Fruit fly (Drosophila melanogaster) whole organism, embryonic: ENCODE data around the gene CG34429.

Experiments used
- B-H1 ChIP-seq: fragments of 200-800 bp; sonication (Bioruptor generic); IDR thresholded peaks from 3 replicates; pipeline ENCODE4 v1.3.6; 2022; ENCODE audit warnings: missing biosample characterization, missing genetic modification characterization
- CG10565 ChIP-seq: fragments of 200-800 bp; sonication (Bioruptor generic); optimal IDR thresholded peaks from 3 replicates; lab custom pipeline; 2016; ENCODE audit warnings: missing biosample characterization, mild to moderate bottlenecking, missing genetic modification characterization
- CG11093 ChIP-seq: fragments of 200-800 bp; sonication (Bioruptor generic); IDR thresholded peaks from 3 replicates; pipeline ENCODE4 v1.3.6; 2022; ENCODE audit warnings: missing biosample characterization, missing genetic modification characterization
- CG12659 ChIP-seq: fragments of 200-800 bp; sonication (Bioruptor generic); optimal IDR thresholded peaks from 3 replicates; lab custom pipeline; 2017; ENCODE audit warnings: mild to moderate bottlenecking, missing biosample characterization, missing genetic modification reagents, missing genetic modification characterization
- CG13775 ChIP-seq: fragments of 200-800 bp; sonication (Bioruptor generic); optimal IDR thresholded peaks from 3 replicates; lab custom pipeline; 2017; ENCODE audit warnings: missing biosample characterization, mild to moderate bottlenecking, missing genetic modification characterization
- CG14441 ChIP-seq: fragments of 200-800 bp; sonication (Bioruptor generic); IDR thresholded peaks from 2 replicates; pipeline ENCODE4 v1.3.6; 2022; ENCODE audit warnings: missing biosample characterization, missing genetic modification characterization
- CG14860 ChIP-seq: fragments of 200-800 bp; sonication (Bioruptor generic); IDR thresholded peaks from 3 replicates; pipeline ENCODE4 v1.3.6; 2022; ENCODE audit warnings: missing biosample characterization, missing genetic modification characterization; ENCODE audit not compliant: partially characterized antibody
- CG15011 ChIP-seq: fragments of 200-800 bp; sonication (Bioruptor generic); optimal IDR thresholded peaks from 3 replicates; lab custom pipeline; 2018; ENCODE audit warnings: missing biosample characterization, mild to moderate bottlenecking, missing genetic modification characterization
- CG15696 ChIP-seq: fragments of 200-800 bp; sonication (Bioruptor generic); optimal IDR thresholded peaks from 2 replicates; lab custom pipeline; 2019; ENCODE audit warnings: missing biosample characterization, mild to moderate bottlenecking, missing genetic modification characterization, moderate library complexity
- CG17385 ChIP-seq: fragments of 200-800 bp; sonication (Bioruptor generic); optimal IDR thresholded peaks from 3 replicates; lab custom pipeline; 2018; ENCODE audit warnings: missing biosample characterization, mild to moderate bottlenecking, missing genetic modification characterization
- CG18262 ChIP-seq: fragments of 200-800 bp; optimal IDR thresholded peaks from 3 replicates; lab custom pipeline; 2019; ENCODE audit warnings: missing biosample characterization, mild to moderate bottlenecking, missing genetic modification characterization, moderate library complexity
- CG30431 ChIP-seq: fragments of 200-800 bp; sonication (Bioruptor generic); optimal IDR thresholded peaks from 2 replicates; lab custom pipeline; 2017; ENCODE audit warnings: missing biosample characterization, missing genetic modification characterization
- CG4424 ChIP-seq: fragments of 200-800 bp; sonication (Bioruptor generic); optimal IDR thresholded peaks from 3 replicates; lab custom pipeline; 2016; ENCODE audit warnings: missing biosample characterization, missing genetic modification characterization
- CG4730 ChIP-seq: fragments of 200-800 bp; sonication (Bioruptor generic); IDR thresholded peaks from 2 replicates; pipeline ENCODE4 v1.3.6; 2022; ENCODE audit warnings: missing biosample characterization, missing genetic modification characterization
- CG6765 ChIP-seq: fragments of 200-800 bp; sonication (Bioruptor generic); optimal IDR thresholded peaks from 3 replicates; lab custom pipeline; 2017; ENCODE audit warnings: missing biosample characterization, mild to moderate bottlenecking, missing genetic modification characterization
- CG6813 ChIP-seq: fragments of 200-800 bp; sonication (Bioruptor generic); optimal IDR thresholded peaks from 2 replicates; lab custom pipeline; 2017; ENCODE audit warnings: missing biosample characterization, missing genetic modification characterization, mild to moderate bottlenecking, moderate library complexity, missing genetic modification reagents
- CG7987 ChIP-seq: fragments of 200-800 bp; sonication (Bioruptor generic); optimal IDR thresholded peaks from 2 replicates; lab custom pipeline; 2018; ENCODE audit warnings: missing biosample characterization, mild to moderate bottlenecking, missing genetic modification characterization, moderate library complexity
- CG8478 ChIP-seq: fragments of >200 bp; optimal IDR thresholded peaks from 2 replicates; lab custom pipeline; 2018
- Dfd ChIP-seq, 2 experiments: fragments of >200 bp; optimal IDR thresholded peaks; 2 replicates each; lab custom pipeline; 2017; ENCODE audit warnings: missing biosample characterization in 2 of 2, missing genetic modification characterization in 2 of 2
- GATAe ChIP-seq: fragments of 200-800 bp; sonication (Bioruptor generic); conservative IDR thresholded peaks from 2 replicates; pipeline ENCODE4 v1.3.6; 2022; ENCODE audit warnings: missing biosample characterization, missing genetic modification characterization
- H15 ChIP-seq: fragments of 200-800 bp; sonication (Bioruptor generic); IDR thresholded peaks from 3 replicates; pipeline ENCODE4 v1.3.6; 2022; ENCODE audit warnings: missing biosample characterization, missing genetic modification characterization
- HmgD ChIP-seq: fragments of 200-800 bp; sonication (Bioruptor generic); optimal IDR thresholded peaks from 3 replicates; lab custom pipeline; 2016; ENCODE audit warnings: missing biosample characterization, missing genetic modification characterization
- Hr3 ChIP-seq: fragments of 200-800 bp; sonication (Bioruptor generic); optimal IDR thresholded peaks from 3 replicates; lab custom pipeline; 2016; ENCODE audit warnings: missing biosample characterization, missing genetic modification characterization
- Hsf ChIP-seq: fragments of 200-800 bp; sonication (Bioruptor generic); optimal IDR thresholded peaks from 3 replicates; lab custom pipeline; 2016; ENCODE audit warnings: missing biosample characterization, missing genetic modification characterization
- Lhr ChIP-seq: fragments of 200-800 bp; sonication (Bioruptor generic); optimal IDR thresholded peaks from 3 replicates; lab custom pipeline; 2017; ENCODE audit warnings: mild to moderate bottlenecking, missing biosample characterization, missing genetic modification reagents, missing genetic modification characterization
- Lim3 ChIP-seq: fragments of 200-800 bp; sonication (Bioruptor generic); IDR thresholded peaks from 2 replicates; pipeline ENCODE4 v1.3.6; 2022; ENCODE audit warnings: missing biosample characterization, missing genetic modification characterization
- Oaz ChIP-seq: fragments of 200-800 bp; sonication (Bioruptor generic); IDR thresholded peaks from 2 replicates; pipeline ENCODE4 v1.3.6; 2022; ENCODE audit warnings: missing biosample characterization, missing genetic modification characterization
- Opbp ChIP-seq: fragments of 200-800 bp; sonication (Bioruptor generic); IDR thresholded peaks from 3 replicates; pipeline ENCODE4 v1.3.6; 2022; ENCODE audit warnings: missing biosample characterization, missing genetic modification characterization; ENCODE audit not compliant: partially characterized antibody
- Rfx ChIP-seq: fragments of 200-800 bp; sonication (Bioruptor generic); IDR thresholded peaks from 2 replicates; pipeline ENCODE4 v1.3.6; 2022; ENCODE audit warnings: missing biosample characterization, missing genetic modification characterization
- Sry-δ ChIP-seq: fragments of 200-800 bp; sonication (Bioruptor generic); optimal IDR thresholded peaks from 2 replicates; lab custom pipeline; 2016; ENCODE audit warnings: missing biosample characterization, missing genetic modification characterization
- ab ChIP-seq: fragments of 200-800 bp; sonication (Bioruptor generic); optimal IDR thresholded peaks from 2 replicates; lab custom pipeline; 2016; ENCODE audit warnings: missing biosample characterization, missing genetic modification characterization
- ap ChIP-seq: fragments of 200-800 bp; sonication (Bioruptor generic); IDR thresholded peaks from 2 replicates; pipeline ENCODE4 v1.3.6; 2022; ENCODE audit warnings: missing biosample characterization, missing genetic modification characterization
- btn ChIP-seq: fragments of 200-800 bp; sonication (Bioruptor generic); optimal IDR thresholded peaks from 2 replicates; lab custom pipeline; 2016; ENCODE audit warnings: missing biosample characterization, missing genetic modification characterization
- crc ChIP-seq: fragments of 200-800 bp; sonication (Bioruptor generic); optimal IDR thresholded peaks from 2 replicates; lab custom pipeline; 2016; ENCODE audit warnings: missing biosample characterization, missing genetic modification characterization
- eve ChIP-seq, 2 experiments: fragments of >200 bp; optimal IDR thresholded peaks; 2 replicates each; lab custom pipeline; 2017; ENCODE audit warnings: missing biosample characterization in 2 of 2, missing genetic modification characterization in 2 of 2
- exex ChIP-seq: fragments of 200-800 bp; sonication (Bioruptor generic); optimal IDR thresholded peaks from 4 replicates; lab custom pipeline; 2018; ENCODE audit warnings: missing biosample characterization, mild to moderate bottlenecking, missing genetic modification characterization, moderate library complexity
- fd96Cb ChIP-seq: fragments of 200-800 bp; sonication (Bioruptor generic); optimal IDR thresholded peaks from 2 replicates; lab custom pipeline; 2018; ENCODE audit warnings: missing biosample characterization, mild to moderate bottlenecking, missing genetic modification characterization, moderate library complexity
- fru ChIP-seq: fragments of >200 bp; optimal IDR thresholded peaks from 2 replicates; lab custom pipeline; 2017
- fu2 ChIP-seq: fragments of 200-800 bp; sonication (Bioruptor generic); optimal IDR thresholded peaks from 2 replicates; lab custom pipeline; 2016; ENCODE audit warnings: missing biosample characterization, missing genetic modification characterization
- ham ChIP-seq: fragments of 200-800 bp; sonication (Bioruptor generic); IDR thresholded peaks from 2 replicates; pipeline ENCODE4 v1.3.6; 2022; ENCODE audit warnings: missing biosample characterization, missing genetic modification characterization
- jigr1 ChIP-seq: fragments of 200-800 bp; sonication (Bioruptor generic); IDR thresholded peaks from 3 replicates; pipeline ENCODE4 v1.3.6; 2022; ENCODE audit warnings: missing biosample characterization, missing genetic modification characterization
- kni ChIP-seq: fragments of 200-800 bp; sonication (Bioruptor generic); optimal IDR thresholded peaks from 3 replicates; lab custom pipeline; 2017; ENCODE audit warnings: mild to moderate bottlenecking, missing biosample characterization, missing genetic modification reagents, missing genetic modification characterization
- nerfin-2 ChIP-seq: fragments of 200-800 bp; sonication (Bioruptor generic); IDR thresholded peaks from 2 replicates; pipeline ENCODE4 v1.3.6; 2022; ENCODE audit warnings: missing biosample characterization, missing genetic modification characterization; ENCODE audit not compliant: partially characterized antibody
- psq ChIP-seq: fragments of 200-800 bp; sonication (Bioruptor generic); optimal IDR thresholded peaks from 2 replicates; lab custom pipeline; 2017; ENCODE audit warnings: missing biosample characterization, missing genetic modification characterization
- pum ChIP-seq: fragments of 200-800 bp; sonication (Bioruptor generic); optimal IDR thresholded peaks from 2 replicates; lab custom pipeline; 2016; ENCODE audit warnings: missing biosample characterization, missing genetic modification characterization
- scrt ChIP-seq: fragments of 200-800 bp; sonication (Bioruptor generic); optimal IDR thresholded peaks from 2 replicates; lab custom pipeline; 2018; ENCODE audit warnings: missing biosample characterization, mild to moderate bottlenecking, missing genetic modification characterization, moderate library complexity
- sens ChIP-seq: fragments of 200-800 bp; sonication (Bioruptor generic); peaks from one replicate; lab custom pipeline; 2016; ENCODE audit warnings: missing biosample characterization, missing genetic modification characterization
- sens-2 ChIP-seq: fragments of 200-800 bp; sonication (Bioruptor generic); IDR thresholded peaks from 2 replicates; pipeline ENCODE4 v1.3.6; 2022; ENCODE audit warnings: missing biosample characterization, missing genetic modification characterization
- slp2 ChIP-seq: fragments of 200-800 bp; sonication (Bioruptor generic); optimal IDR thresholded peaks from 2 replicates; lab custom pipeline; 2016; ENCODE audit warnings: missing biosample characterization, missing genetic modification characterization
- sna ChIP-seq: fragments of 200-800 bp; sonication (Bioruptor generic); IDR thresholded peaks from 2 replicates; pipeline ENCODE4 v1.3.6; 2022; ENCODE audit warnings: missing biosample characterization, missing genetic modification characterization; ENCODE audit not compliant: partially characterized antibody
- wdn ChIP-seq: fragments of 200-800 bp; sonication (Bioruptor generic); IDR thresholded peaks from 2 replicates; pipeline ENCODE4 v1.3.6; 2022; ENCODE audit warnings: missing biosample characterization, missing genetic modification characterization

Gene CG34429

DNA sequence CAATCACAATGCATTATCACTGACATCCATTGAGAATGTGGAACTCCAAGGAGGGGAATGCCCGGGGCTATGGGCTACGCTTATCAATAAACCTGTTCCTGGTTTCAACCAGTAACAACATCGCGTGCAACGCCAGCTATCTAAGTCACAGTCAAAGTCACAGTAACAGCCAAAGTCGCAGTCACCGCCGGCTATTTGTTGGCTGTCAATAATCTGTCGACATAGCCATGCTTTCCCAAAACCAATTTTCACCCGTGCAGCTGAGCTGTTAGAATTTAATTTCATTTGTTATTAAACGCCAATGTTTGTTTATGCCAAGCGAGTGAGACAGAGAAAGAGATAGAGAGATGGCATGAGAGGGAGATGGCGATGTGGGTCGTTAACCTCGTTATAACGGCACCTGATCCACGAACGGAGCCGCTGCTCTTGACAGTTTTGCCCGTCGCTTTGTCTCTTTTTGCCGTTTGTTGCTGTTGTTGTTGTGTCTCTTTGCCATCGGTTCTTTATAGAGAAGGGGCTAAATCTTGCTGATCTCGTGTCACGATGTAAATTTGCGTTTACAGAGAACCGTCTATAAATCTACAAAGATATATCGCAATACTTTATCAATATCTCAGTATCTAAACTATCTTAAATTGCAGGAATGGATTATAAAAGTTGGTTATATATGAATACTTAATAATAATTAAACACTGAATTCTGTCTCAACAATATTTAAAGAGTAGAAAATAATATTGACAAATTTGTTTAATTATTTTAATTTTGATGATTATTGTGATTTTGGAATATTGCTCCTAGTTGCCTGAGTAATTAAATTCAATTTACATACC lies 30.5 kb upstream of the CG34429 start (continued):
- no peak for TF ChIP-seq CG10565 (GFP tag; lab: Kevin White, UChicago)
- TF ChIP-seq CG15011 (GFP tag; lab: Kevin White, UChicago): no peak
- TF ChIP-seq Dfd (GFP tag; optimal IDR thresholded peaks at IDR 0.05; lab: Kevin White, UChicago): no peak
- TF ChIP-seq sna (GFP tag; lab: Robert Waterston, UW): no peak
- TF ChIP-seq kni (GFP tag; lab: Kevin White, UChicago): peak; percentile 93
- TF ChIP-seq CG14441 (GFP tag; lab: Robert Waterston, UW): no peak
- peak; percentile 71 for TF ChIP-seq CG18262 (tag; lab: Kevin White, UChicago)
- TF ChIP-seq fu2: no peak
- TF ChIP-seq Hr3 (GFP tag; lab: Kevin White, UChicago): peak; percentile 16
- TF ChIP-seq wdn (GFP tag; lab: Robert Waterston, UW): no peak
- TF ChIP-seq CG8478 (lab: Kevin White, UChicago): no peak
- TF ChIP-seq CG6813 (GFP tag; lab: Kevin White, UChicago): no peak
- no peak for TF ChIP-seq CG7987 (GFP tag; lab: Kevin White, UChicago)
- no peak for TF ChIP-seq ap (GFP tag; lab: Robert Waterston, UW)
- TF ChIP-seq slp2: no peak
- TF ChIP-seq eve (GFP tag; optimal IDR thresholded peaks at IDR 0.05; lab: Kevin White, UChicago): no peak
- TF ChIP-seq CG15696 (tag; lab: Kevin White, UChicago): peak; percentile 28
- no peak for TF ChIP-seq CG6765 (GFP tag; lab: Kevin White, UChicago)
- TF ChIP-seq CG11093 (GFP tag; lab: Robert Waterston, UW): no peak
- no peak for TF ChIP-seq scrt
- TF ChIP-seq btn: no peak
- peak; percentile 22 for TF ChIP-seq CG4424 (GFP tag; lab: Kevin White, UChicago)
- TF ChIP-seq CG12659 (GFP tag; lab: Kevin White, UChicago): peak; percentile 29
- TF ChIP-seq fd96Cb: peak; percentile 28
- no peak for TF ChIP-seq Rfx (GFP tag; lab: Robert Waterston, UW)
- TF ChIP-seq GATAe (GFP tag; lab: Robert Waterston, UW): no peak
- no peak for TF ChIP-seq ab (GFP tag; lab: Kevin White, UChicago)
- no peak for TF ChIP-seq pum
- TF ChIP-seq sens-2 (GFP tag; lab: Robert Waterston, UW): 0 out of 2 replicates have a peak, but pooled peaks have one; percentile 29
- TF ChIP-seq exex: no peak
- TF ChIP-seq Lhr (GFP tag; lab: Kevin White, UChicago): peak; percentile 4
- no peak for TF ChIP-seq crc
- TF ChIP-seq B-H1 (GFP tag; lab: Robert Waterston, UW): no peak
- no peak for TF ChIP-seq HmgD (GFP tag; lab: Kevin White, UChicago)
- no peak for TF ChIP-seq CG30431 (GFP tag; lab: Kevin White, UChicago)
- no peak for TF ChIP-seq jigr1 (GFP tag; lab: Robert Waterston, UW)
- no peak for TF ChIP-seq CG17385
- no peak for TF ChIP-seq ham (GFP tag; lab: Robert Waterston, UW)
- no peak for TF ChIP-seq nerfin-2
- TF ChIP-seq CG4730 (GFP tag; lab: Robert Waterston, UW): no peak
- TF ChIP-seq CG13775: peak; percentile 27
- TF ChIP-seq H15 (GFP tag; lab: Robert Waterston, UW): no peak
- TF ChIP-seq Oaz (GFP tag; lab: Robert Waterston, UW): no peak
- TF ChIP-seq Sry-δ (GFP tag; lab: Kevin White, UChicago): peak; percentile 23
- TF ChIP-seq Lim3 (GFP tag; lab: Robert Waterston, UW): no peak
- no peak for TF ChIP-seq fru (lab: Kevin White, UChicago)
- no peak for TF ChIP-seq Hsf (GFP tag; lab: Kevin White, UChicago)
- TF ChIP-seq Opbp (GFP tag; lab: Robert Waterston, UW): no peak
- TF ChIP-seq psq (GFP tag; lab: Kevin White, UChicago): no peak
- TF ChIP-seq sens (GFP tag; lab: Kevin White, UChicago): peak; percentile 85
- TF ChIP-seq CG14860 (GFP tag; lab: Robert Waterston, UW): no peak
